Worm (Caenorhabditis elegans): ENCODE results near the gene str-244.

The str-244 gene

ce11 chrV:3017930-3018329 lies 41.0 kb downstream of the str-244 start:
- TF ChIP-seq set-16 (GFP tag; IDR thresholded peaks at IDR 0.05) (peak; percentile 54), unc-39 (tag; optimal IDR thresholded peaks at IDR 0.05) (no peak), ceh-44 (GFP tag; IDR thresholded peaks at IDR 0.05) (0 out of 2 replicates have a peak, but pooled peaks have one; percentile 11), dmd-8 (GFP tag; IDR thresholded peaks at IDR 0.05) (0 out of 2 replicates have a peak, but pooled peaks have one; percentile 30)

- TF ChIP-seq ceh-32 (tag; optimal IDR thresholded peaks at IDR 0.05; ENCODE audit: poor library complexity) (no peak), nhr-28 (tag; optimal IDR thresholded peaks at IDR 0.05) (peak; percentile 39)
These were observed 44.7 kb downstream of the str-244 start, which contains the start of gene K12D9.1 for ce11 chrV:3014185-3014584. TSS of gene K12D9.1 (plus strand) at chrV:3014485.

- TF ChIP-seq unc-62 (GFP tag; optimal IDR thresholded peaks at IDR 0.05 in 1 of 2) (peak in 1 of 2 experiments; percentile 20), unc-62 (tag; optimal IDR thresholded peaks at IDR 0.05) (no peak), hlh-11 (tag; optimal IDR thresholded peaks at IDR 0.05) (no peak), aha-1 (tag) (peak; percentile 44), nhr-48 (tag; optimal IDR thresholded peaks at IDR 0.05) (no peak), nhr-28 (tag; optimal IDR thresholded peaks at IDR 0.05) (no peak), dpl-1 (GFP tag; optimal IDR thresholded peaks at IDR 0.05) (no peak), mdl-1 (tag; optimal IDR thresholded peaks at IDR 0.05) (no peak), cey-2 (tag; optimal IDR thresholded peaks at IDR 0.05; ENCODE audit: borderline replicate concordance, insufficient read depth) (no peak), daf-12 (tag; optimal IDR thresholded peaks at IDR 0.05) (no peak), daf-19 (GFP tag; conservative IDR thresholded peaks at IDR 0.05) (no peak), Y75B8A.6 (GFP tag; IDR thresholded peaks at IDR 0.05) (no peak)
These were observed 47.5 kb downstream of the str-244 start, which contains the start of gene srw-135 for ce11 chrV:3011394-3011793. TSS of gene srw-135 (minus strand) at chrV:3011494.

- TF ChIP-seq ztf-7 (tag; optimal IDR thresholded peaks at IDR 0.05) (no peak), unc-62 (GFP tag; optimal IDR thresholded peaks at IDR 0.05 in 1 of 2) (peak in 1 of 2 experiments; percentile 41), unc-62 (tag; optimal IDR thresholded peaks at IDR 0.05) (no peak)
These were observed 48.4 kb downstream of the str-244 start, which contains the start of gene srw-136 for ce11 chrV:3010468-3010867. TSS of gene srw-136 (minus strand) at chrV:3010568.
